Fruit fly (Drosophila melanogaster) whole organism, pupa: ENCODE results near the gene CG16965.
A peak's percentile ranks its signal among the peaks of the same experiment; 100 is the strongest.

Source experiments
- CG10348 ChIP-seq: fragments of 200-800 bp; sonication (Bioruptor generic); IDR thresholded peaks from 2 replicates; pipeline ENCODE4 v1.3.6; 2022; ENCODE audit warnings: missing biosample characterization, missing genetic modification characterization
- CG12605 ChIP-seq: fragments of 200-800 bp; sonication (Bioruptor generic); IDR thresholded peaks from 2 replicates; pipeline ENCODE4 v1.3.6; 2022; ENCODE audit warnings: missing biosample characterization, missing genetic modification characterization
- CG15710 ChIP-seq: fragments of 200-800 bp; sonication (Bioruptor generic); optimal IDR thresholded peaks from 2 replicates; lab custom pipeline; 2018; ENCODE audit warnings: missing biosample characterization, mild to moderate bottlenecking, missing genetic modification characterization, moderate library complexity
- CG32121 ChIP-seq: fragments of 200-800 bp; sonication (Bioruptor generic); IDR thresholded peaks from 2 replicates; pipeline ENCODE4 v1.3.6; 2022; ENCODE audit warnings: missing biosample characterization, missing genetic modification characterization
- CG8159 ChIP-seq: fragments of 200-800 bp; sonication (Bioruptor generic); optimal IDR thresholded peaks from 3 replicates; lab custom pipeline; 2018; ENCODE audit warnings: missing biosample characterization, mild to moderate bottlenecking, missing genetic modification characterization, moderate library complexity
- CG8301 ChIP-seq: fragments of 200-800 bp; sonication (Bioruptor generic); optimal IDR thresholded peaks from 2 replicates; lab custom pipeline; 2018; ENCODE audit warnings: missing biosample characterization, mild to moderate bottlenecking, missing genetic modification characterization
- EcR ChIP-seq: fragments of 200-800 bp; sonication (Bioruptor generic); optimal IDR thresholded peaks from 3 replicates; lab custom pipeline; 2019; ENCODE audit warnings: missing biosample characterization, missing genetic modification characterization, mild to moderate bottlenecking, moderate library complexity, missing genetic modification reagents
- Snoo ChIP-seq: fragments of 200-800 bp; sonication (Bioruptor generic); optimal IDR thresholded peaks from 3 replicates; lab custom pipeline; 2017; ENCODE audit warnings: missing biosample characterization, mild to moderate bottlenecking, missing genetic modification characterization, inconsistent platforms
- fd96Ca ChIP-seq: fragments of 200-800 bp; sonication (Bioruptor generic); IDR thresholded peaks from 3 replicates; pipeline ENCODE4 v1.3.6; 2022; ENCODE audit warnings: missing biosample characterization, missing genetic modification characterization
- gl ChIP-seq: fragments of 200-800 bp; sonication (Bioruptor generic); optimal IDR thresholded peaks from 2 replicates; lab custom pipeline; 2018; ENCODE audit warnings: missing biosample characterization, mild to moderate bottlenecking, missing genetic modification characterization
- rn ChIP-seq: fragments of 200-800 bp; sonication (Bioruptor generic); IDR thresholded peaks from 2 replicates; pipeline ENCODE4 v1.3.6; 2022; ENCODE audit warnings: missing biosample characterization, missing genetic modification characterization

dm6 chr2L:11968581-11969272 lies 12.7 kb upstream of the CG16965 start:
- 0 out of 2 replicates have a peak, but pooled peaks have one; percentile 10 for TF ChIP-seq CG32121 (GFP tag; lab: Robert Waterston, UW)
- peak; percentile 64 for TF ChIP-seq CG8301 (tag; lab: Kevin White, UChicago)
- TF ChIP-seq Snoo (tag; lab: Kevin White, UChicago) = peak; percentile 14
- peak; percentile 11 for TF ChIP-seq EcR (GFP tag; lab: Kevin White, UChicago)
- TF ChIP-seq CG10348 (GFP tag; lab: Robert Waterston, UW) = no peak
- 0 out of 3 replicates have a peak, but pooled peaks have one; percentile 33 for TF ChIP-seq fd96Ca (GFP tag; lab: Robert Waterston, UW)
- TF ChIP-seq CG12605 (GFP tag; lab: Robert Waterston, UW) = no peak
- peak; percentile 67 for TF ChIP-seq CG8159
- TF ChIP-seq CG15710 (tag; lab: Kevin White, UChicago) = peak; percentile 46
- TF ChIP-seq gl = no peak
- TF ChIP-seq rn = no peak
